Fruit fly (Drosophila melanogaster): Measurements from ENCODE around the gene Cdk7.

The Cdk7 gene

DNA sequence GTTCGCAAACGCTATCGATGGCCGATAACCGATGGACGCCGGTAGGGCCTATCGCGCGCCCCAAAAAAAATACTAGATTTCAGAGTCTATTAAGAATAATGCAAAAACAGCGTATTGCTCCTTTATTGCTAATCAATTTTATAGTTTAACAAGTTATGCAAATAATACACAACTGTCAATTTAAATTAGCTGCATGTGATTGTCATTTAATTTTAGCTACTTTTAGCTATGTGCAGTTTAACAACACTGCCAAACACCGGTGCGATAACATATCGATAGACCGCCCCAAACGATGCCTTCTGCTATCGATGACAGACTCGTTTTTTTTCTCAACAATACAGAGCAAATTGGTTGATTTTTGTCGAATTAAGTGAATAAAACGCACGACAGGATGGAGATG is at the start of gene Cdk7, which contains the start of gene snf:
TSS of gene Cdk7 (minus strand) at position 21 of the 400 bp plus-strand sequence.
TSS of gene snf (plus strand) at position 280 of the 400 bp plus-strand sequence.
- TF ChIP-seq Eip93F (GFP tag; optimal IDR thresholded peaks at IDR 0.05) (no peak), OdsH (GFP tag; optimal IDR thresholded peaks at IDR 0.05) (no peak), Sox14 (GFP tag; optimal IDR thresholded peaks at IDR 0.05) (no peak), cyc (GFP tag; optimal IDR thresholded peaks at IDR 0.05) (peak; percentile 27), CG10631 (GFP tag; optimal IDR thresholded peaks at IDR 0.05) (peak; percentile 27), CG34406 (GFP tag; optimal IDR thresholded peaks at IDR 0.05) (no peak), CG8632 (GFP tag; optimal IDR thresholded peaks at IDR 0.05) (no peak), CG3919 (GFP tag; optimal IDR thresholded peaks at IDR 0.05) (peak; percentile 25), CG8119 (GFP tag; IDR thresholded peaks at IDR 0.05) (no peak), acj6 (GFP tag; optimal IDR thresholded peaks at IDR 0.05) (peak; percentile 16), CG6163 (GFP tag; IDR thresholded peaks at IDR 0.05) (no peak), spab (GFP tag; optimal IDR thresholded peaks at IDR 0.05) (no peak), CG6792 (GFP tag; optimal IDR thresholded peaks at IDR 0.05) (peak; percentile 0), salr (GFP tag; optimal IDR thresholded peaks at IDR 0.05) (no peak), achi (GFP tag; optimal IDR thresholded peaks at IDR 0.05) (peak; percentile 13), lz (GFP tag; optimal IDR thresholded peaks at IDR 0.05) (peak; percentile 42), CG7368 (GFP tag; optimal IDR thresholded peaks at IDR 0.05) (no peak), esn (GFP tag; optimal IDR thresholded peaks at IDR 0.05) (peak; percentile 42), Ets21C (GFP tag; optimal IDR thresholded peaks at IDR 0.05) (no peak), CG31627 (GFP tag; optimal IDR thresholded peaks at IDR 0.05) (peak; percentile 44), ss (GFP tag; optimal IDR thresholded peaks at IDR 0.05) (no peak), Eip78C (GFP tag) (peak; percentile 20), fd85E (GFP tag; optimal IDR thresholded peaks at IDR 0.05) (no peak)

dm6 chrX:5357035-5357434 is 48.3 kb upstream of the Cdk7 start:
- TF ChIP-seq ss (GFP tag; optimal IDR thresholded peaks at IDR 0.05) (no peak), Eip78C (GFP tag) (peak; percentile 13), CG3032 (tag; optimal IDR thresholded peaks at IDR 0.05) (no peak), CG34406 (GFP tag; optimal IDR thresholded peaks at IDR 0.05) (no peak)

- TF ChIP-seq CG32006 (GFP tag; optimal IDR thresholded peaks at IDR 0.05) (peak; percentile 14), fkh (GFP tag; optimal IDR thresholded peaks at IDR 0.05) (no peak), CG6276 (GFP tag; optimal IDR thresholded peaks at IDR 0.05) (peak; percentile 18), CG15336 (GFP tag; IDR thresholded peaks at IDR 0.05) (peak; percentile 37; the same call in 1 of the 2 replicates), Eip75B (GFP tag; optimal IDR thresholded peaks at IDR 0.05) (no peak), CG8632 (GFP tag; optimal IDR thresholded peaks at IDR 0.05) (no peak), Gug (GFP tag; IDR thresholded peaks at IDR 0.05) (peak; percentile 30; the same call in 1 of the 2 replicates), eg (GFP tag; IDR thresholded peaks at IDR 0.05) (peak; percentile 42; the same call in 2 of the 3 replicates)
These were observed 41.3 kb upstream of the Cdk7 start for dm6 chrX:5349899-5350575.

dm6 chrX:5339970-5340369 is 31.2 kb upstream of the Cdk7 start, which contains the start of gene SK:
Gene SK, plus strand, starts transcription at chrX:5340236.
- TF ChIP-seq CG15336 (GFP tag; IDR thresholded peaks at IDR 0.05) (peak; percentile 19; the same call in 1 of the 2 replicates), CG10631 (GFP tag; optimal IDR thresholded peaks at IDR 0.05) (no peak), CG6163 (GFP tag; IDR thresholded peaks at IDR 0.05) (0 out of 3 replicates have a peak, but pooled peaks have one; percentile 21), eg (GFP tag; IDR thresholded peaks at IDR 0.05) (peak; percentile 27; the same call in 1 of the 3 replicates), CG3032 (tag; optimal IDR thresholded peaks at IDR 0.05) (no peak), Sox15 (GFP tag; optimal IDR thresholded peaks at IDR 0.05) (no peak), achi (GFP tag; optimal IDR thresholded peaks at IDR 0.05) (no peak), CG1621 (tag; optimal IDR thresholded peaks at IDR 0.05) (no peak), OdsH (GFP tag; optimal IDR thresholded peaks at IDR 0.05) (no peak), Blimp-1 (GFP tag; optimal IDR thresholded peaks at IDR 0.05) (no peak), CG32006 (GFP tag; optimal IDR thresholded peaks at IDR 0.05) (no peak), CG6792 (GFP tag; optimal IDR thresholded peaks at IDR 0.05) (no peak)

Measured in whole organism, prepupa.